Fruit fly (Drosophila melanogaster) whole organism, embryonic: ENCODE results near the gene Svil.
A peak's percentile ranks its signal among the peaks of the same experiment; 100 is the strongest.

Experiments
- B-H1 ChIP-seq: fragments of 200-800 bp; sonication (Bioruptor generic); IDR thresholded peaks from 3 replicates; pipeline ENCODE4 v1.3.6; 2022; ENCODE audit warnings: missing biosample characterization, missing genetic modification characterization
- Bteb2 ChIP-seq: fragments of 200-800 bp; sonication (Bioruptor generic); optimal IDR thresholded peaks from 2 replicates; lab custom pipeline; 2016; ENCODE audit warnings: missing biosample characterization, missing genetic modification characterization
- CG11085 ChIP-seq: fragments of 200-800 bp; sonication (Bioruptor generic); IDR thresholded peaks from 2 replicates; pipeline ENCODE4 v1.3.6; 2022; ENCODE audit warnings: missing biosample characterization, missing genetic modification characterization
- CG11398 ChIP-seq: fragments of 200-800 bp; sonication (Bioruptor generic); optimal IDR thresholded peaks from 2 replicates; lab custom pipeline; 2016; ENCODE audit warnings: missing biosample characterization, missing genetic modification characterization
- CG11723 ChIP-seq: fragments of 200-800 bp; sonication (Bioruptor generic); optimal IDR thresholded peaks from 2 replicates; lab custom pipeline; 2017; ENCODE audit warnings: missing biosample characterization, mild to moderate bottlenecking, missing genetic modification characterization
- CG14441 ChIP-seq: fragments of 200-800 bp; sonication (Bioruptor generic); IDR thresholded peaks from 2 replicates; pipeline ENCODE4 v1.3.6; 2022; ENCODE audit warnings: missing biosample characterization, missing genetic modification characterization
- CG17328 ChIP-seq: fragments of 200-800 bp; sonication (Bioruptor generic); IDR thresholded peaks from 2 replicates; pipeline ENCODE4 v1.3.6; 2022; ENCODE audit warnings: missing biosample characterization, missing genetic modification characterization
- CG17568 ChIP-seq: fragments of 200-800 bp; sonication (Bioruptor generic); optimal IDR thresholded peaks from 2 replicates; lab custom pipeline; 2018; ENCODE audit warnings: missing biosample characterization, mild to moderate bottlenecking, missing genetic modification characterization, moderate library complexity
- CG18599 ChIP-seq: fragments of 200-800 bp; sonication (Bioruptor generic); optimal IDR thresholded peaks from 3 replicates; lab custom pipeline; 2017; ENCODE audit warnings: missing biosample characterization, missing genetic modification characterization, mild to moderate bottlenecking, moderate library complexity, missing genetic modification reagents
- CG2678 ChIP-seq: fragments of 200-800 bp; sonication (Bioruptor generic); optimal IDR thresholded peaks from 3 replicates; lab custom pipeline; 2019; ENCODE audit warnings: missing biosample characterization, mild to moderate bottlenecking, missing genetic modification characterization, moderate library complexity
- CG2875 ChIP-seq: fragments of 200-800 bp; sonication (Bioruptor generic); optimal IDR thresholded peaks from 2 replicates; lab custom pipeline; 2017; ENCODE audit warnings: missing biosample characterization, mild to moderate bottlenecking, missing genetic modification characterization, missing genetic modification reagents
- CG2889 ChIP-seq: fragments of 200-800 bp; sonication (Bioruptor generic); IDR thresholded peaks from 3 replicates; pipeline ENCODE4 v1.3.6; 2022; ENCODE audit warnings: missing biosample characterization, missing genetic modification characterization
- CG3065 ChIP-seq: fragments of 200-800 bp; sonication (Bioruptor generic); optimal IDR thresholded peaks from 2 replicates; lab custom pipeline; 2016; ENCODE audit warnings: missing biosample characterization, missing genetic modification characterization
- CG34376 ChIP-seq: fragments of 200-800 bp; sonication (Bioruptor generic); optimal IDR thresholded peaks from 2 replicates; lab custom pipeline; 2018; ENCODE audit warnings: missing biosample characterization, mild to moderate bottlenecking, missing genetic modification characterization
- CG3838 ChIP-seq: fragments of 200-800 bp; sonication (Bioruptor generic); optimal IDR thresholded peaks from 3 replicates; lab custom pipeline; 2016; ENCODE audit warnings: missing biosample characterization, missing genetic modification characterization
- CG5245 ChIP-seq: fragments of 200-800 bp; sonication (Bioruptor generic); optimal IDR thresholded peaks from 3 replicates; lab custom pipeline; 2016; ENCODE audit warnings: missing biosample characterization, missing genetic modification characterization
- CG5953 ChIP-seq: fragments of 200-800 bp; sonication (Bioruptor generic); IDR thresholded peaks from 2 replicates; pipeline ENCODE4 v1.3.6; 2022; ENCODE audit warnings: missing biosample characterization, missing genetic modification characterization
- CG6813 ChIP-seq: fragments of 200-800 bp; sonication (Bioruptor generic); optimal IDR thresholded peaks from 2 replicates; lab custom pipeline; 2017; ENCODE audit warnings: missing biosample characterization, missing genetic modification characterization, mild to moderate bottlenecking, moderate library complexity, missing genetic modification reagents
- CG7556 ChIP-seq: fragments of 200-800 bp; sonication (Bioruptor generic); optimal IDR thresholded peaks from 2 replicates; lab custom pipeline; 2017; ENCODE audit warnings: missing biosample characterization, mild to moderate bottlenecking, missing genetic modification characterization
- Dip2 ChIP-seq: fragments of 200-800 bp; sonication (Bioruptor generic); IDR thresholded peaks from 2 replicates; pipeline ENCODE4 v1.3.6; 2022; ENCODE audit warnings: missing biosample characterization, missing genetic modification characterization
- Dip3 ChIP-seq: fragments of 200-800 bp; sonication (Bioruptor generic); optimal IDR thresholded peaks from 3 replicates; lab custom pipeline; 2016; ENCODE audit warnings: missing biosample characterization, missing genetic modification characterization
- Dref ChIP-seq: fragments of 200-800 bp; sonication (Bioruptor generic); IDR thresholded peaks from 2 replicates; pipeline ENCODE4 v1.3.6; 2022; ENCODE audit warnings: missing biosample characterization, missing genetic modification characterization
- Eip74EF ChIP-seq, 2 experiments: fragments of 200-800 bp in 1 of 2; fragments of >200 bp in 1 of 2; sonication (Bioruptor generic) in 1 of 2; optimal IDR thresholded peaks; 2 replicates each; lab custom pipeline; 2017 to 2019; ENCODE audit warnings: missing biosample characterization in 2 of 2, missing genetic modification characterization in 2 of 2, mild to moderate bottlenecking in 1 of 2, moderate library complexity in 1 of 2
- Ets65A ChIP-seq: fragments of 200-800 bp; sonication (Bioruptor generic); peaks from one replicate; lab custom pipeline; 2016; ENCODE audit warnings: missing biosample characterization, missing genetic modification characterization
- Ets97D ChIP-seq: fragments of 200-800 bp; sonication (Bioruptor generic); optimal IDR thresholded peaks from 3 replicates; lab custom pipeline; 2016; ENCODE audit warnings: missing biosample characterization, missing genetic modification characterization
- Fer3 ChIP-seq: fragments of 200-800 bp; sonication (Bioruptor generic); optimal IDR thresholded peaks from 2 replicates; lab custom pipeline; 2018; ENCODE audit warnings: missing biosample characterization, mild to moderate bottlenecking, missing genetic modification characterization, moderate library complexity
- Gug ChIP-seq: fragments of 200-800 bp; sonication (Bioruptor generic); IDR thresholded peaks from 4 replicates; pipeline ENCODE4 v1.3.6; 2022; ENCODE audit warnings: missing biosample characterization, missing genetic modification characterization
- Hr3 ChIP-seq: fragments of 200-800 bp; sonication (Bioruptor generic); optimal IDR thresholded peaks from 3 replicates; lab custom pipeline; 2016; ENCODE audit warnings: missing biosample characterization, missing genetic modification characterization
- Meics ChIP-seq: fragments of 200-800 bp; sonication (Bioruptor generic); optimal IDR thresholded peaks from 2 replicates; lab custom pipeline; 2017; ENCODE audit warnings: missing biosample characterization, mild to moderate bottlenecking, missing genetic modification characterization
- Pdp1 ChIP-seq, 2 experiments: fragments of 200-800 bp; sonication (Bioruptor generic); optimal IDR thresholded peaks; 3 replicates each; lab custom pipeline; 2016; ENCODE audit warnings: missing biosample characterization in 2 of 2, missing genetic modification characterization in 2 of 2, mild to moderate bottlenecking in 1 of 2, moderate library complexity in 1 of 2
- ash1 ChIP-seq: fragments of 200-800 bp; sonication (Bioruptor generic); optimal IDR thresholded peaks from 2 replicates; lab custom pipeline; 2018; ENCODE audit warnings: missing biosample characterization, mild to moderate bottlenecking, missing genetic modification characterization
- corto ChIP-seq: fragments of 200-800 bp; sonication (Bioruptor generic); optimal IDR thresholded peaks from 2 replicates; lab custom pipeline; 2016; ENCODE audit warnings: missing biosample characterization, mild to moderate bottlenecking, missing genetic modification characterization, moderate library complexity
- cwo ChIP-seq: fragments of 200-800 bp; sonication (Bioruptor generic); optimal IDR thresholded peaks from 3 replicates; lab custom pipeline; 2017; ENCODE audit warnings: missing biosample characterization, missing genetic modification characterization, mild to moderate bottlenecking, moderate library complexity, missing genetic modification reagents
- dan ChIP-seq: fragments of 200-800 bp; sonication (Bioruptor generic); IDR thresholded peaks from 2 replicates; pipeline ENCODE4 v1.3.6; 2022; ENCODE audit warnings: missing biosample characterization, missing genetic modification characterization
- danr ChIP-seq: fragments of 200-800 bp; sonication (Bioruptor generic); IDR thresholded peaks from 2 replicates; pipeline ENCODE4 v1.3.6; 2022; ENCODE audit warnings: missing biosample characterization, missing genetic modification characterization
- disco-r ChIP-seq: fragments of 200-800 bp; sonication (Bioruptor generic); optimal IDR thresholded peaks from 2 replicates; lab custom pipeline; 2016; ENCODE audit warnings: missing biosample characterization, missing genetic modification characterization
- dysf ChIP-seq: fragments of 200-800 bp; sonication (Bioruptor generic); IDR thresholded peaks from 3 replicates; pipeline ENCODE4 v1.3.6; 2022; ENCODE audit warnings: missing biosample characterization, missing genetic modification characterization
- emc ChIP-seq: fragments of 200-800 bp; sonication (Bioruptor generic); optimal IDR thresholded peaks from 2 replicates; lab custom pipeline; 2016; ENCODE audit warnings: missing biosample characterization, missing genetic modification characterization
- en ChIP-seq: fragments of 200-800 bp; sonication (Bioruptor generic); optimal IDR thresholded peaks from 2 replicates; lab custom pipeline; 2016; ENCODE audit warnings: missing biosample characterization, missing genetic modification characterization
- esg ChIP-seq: fragments of 200-800 bp; sonication (Bioruptor generic); conservative IDR thresholded peaks from 2 replicates; pipeline ENCODE4 v1.3.6; 2022; ENCODE audit warnings: missing biosample characterization, missing genetic modification characterization
- gfzf ChIP-seq: fragments of 200-800 bp; sonication (Bioruptor generic); optimal IDR thresholded peaks from 2 replicates; lab custom pipeline; 2016; ENCODE audit warnings: missing biosample characterization, mild to moderate bottlenecking, missing genetic modification characterization, moderate library complexity
- grn ChIP-seq: fragments of 200-800 bp; sonication (Bioruptor generic); optimal IDR thresholded peaks from 3 replicates; lab custom pipeline; 2017; ENCODE audit warnings: missing biosample characterization, missing genetic modification characterization
- insv ChIP-seq, 2 experiments: fragments of 200-800 bp; sonication (Bioruptor generic); optimal IDR thresholded peaks; 3 replicates each; lab custom pipeline; 2016 to 2018; ENCODE audit warnings: missing biosample characterization in 2 of 2, missing genetic modification characterization in 2 of 2
- lab ChIP-seq: fragments of 200-800 bp; sonication (Bioruptor generic); optimal IDR thresholded peaks from 3 replicates; lab custom pipeline; 2017; ENCODE audit warnings: missing biosample characterization, missing genetic modification characterization, mild to moderate bottlenecking, moderate library complexity, missing genetic modification reagents
- pan ChIP-seq, 4 experiments: fragments of >200 bp in 3 of 4; fragments of 200-800 bp in 1 of 4; sonication (Bioruptor generic) in 1 of 4; optimal IDR thresholded peaks in 3 of 4; IDR thresholded peaks in 1 of 4; 2 replicates each; pipeline versions ENCODE4 v1.3.6 to Lab custom; 2017 to 2022; ENCODE audit warnings: missing biosample characterization in 2 of 4, missing genetic modification characterization in 2 of 4, mixed read lengths in 1 of 4
- sens-2 ChIP-seq: fragments of 200-800 bp; sonication (Bioruptor generic); IDR thresholded peaks from 2 replicates; pipeline ENCODE4 v1.3.6; 2022; ENCODE audit warnings: missing biosample characterization, missing genetic modification characterization
- slp2 ChIP-seq: fragments of 200-800 bp; sonication (Bioruptor generic); optimal IDR thresholded peaks from 2 replicates; lab custom pipeline; 2016; ENCODE audit warnings: missing biosample characterization, missing genetic modification characterization
- sqz ChIP-seq: fragments of 200-800 bp; sonication (Bioruptor generic); optimal IDR thresholded peaks from 3 replicates; lab custom pipeline; 2018; ENCODE audit warnings: missing biosample characterization, mild to moderate bottlenecking, missing genetic modification characterization
- sr ChIP-seq: fragments of 200-800 bp; sonication (Bioruptor generic); IDR thresholded peaks from 3 replicates; pipeline ENCODE4 v1.3.6; 2022; ENCODE audit warnings: missing biosample characterization, missing genetic modification characterization
- unpg ChIP-seq: fragments of 200-800 bp; sonication (Bioruptor generic); optimal IDR thresholded peaks from 3 replicates; lab custom pipeline; 2018; ENCODE audit warnings: missing biosample characterization, mild to moderate bottlenecking, missing genetic modification characterization, moderate library complexity
- vvl ChIP-seq: fragments of 200-800 bp; sonication (Bioruptor generic); IDR thresholded peaks from 2 replicates; pipeline ENCODE4 v1.3.6; 2022; ENCODE audit warnings: missing biosample characterization, missing genetic modification characterization
- yki ChIP-seq: fragments of >200 bp; optimal IDR thresholded peaks from 3 replicates; lab custom pipeline; 2018

Gene Svil

dm6 chr3L:2469660-2470059 is 92.2 kb downstream of the Svil start (continued):
- peak; percentile 53 for TF ChIP-seq CG18599 (GFP tag; lab: Kevin White, UChicago)
- no peak for TF ChIP-seq CG7556 (GFP tag; lab: Kevin White, UChicago)
- TF ChIP-seq disco-r = no peak
- TF ChIP-seq Ets97D (GFP tag; lab: Kevin White, UChicago) = no peak
- peak; percentile 30 for TF ChIP-seq CG2678 (tag; lab: Kevin White, UChicago)
- TF ChIP-seq Dip2 (GFP tag; lab: Robert Waterston, UW) = no peak
- TF ChIP-seq slp2 (GFP tag; lab: Kevin White, UChicago) = no peak
- no peak for TF ChIP-seq vvl (GFP tag; lab: Robert Waterston, UW)
- TF ChIP-seq CG5953 = no peak
- no peak for TF ChIP-seq CG11398 (GFP tag; lab: Kevin White, UChicago)
- TF ChIP-seq B-H1 (GFP tag; lab: Robert Waterston, UW) = no peak
- no peak for TF ChIP-seq Bteb2 (GFP tag; lab: Kevin White, UChicago)
- peak; percentile 18 for TF ChIP-seq Meics (GFP tag; lab: Kevin White, UChicago)
- TF ChIP-seq Gug = no peak
- no peak for TF ChIP-seq grn (GFP tag; lab: Kevin White, UChicago)
- TF ChIP-seq Ets65A (GFP tag; lab: Kevin White, UChicago) = peak; percentile 88
- TF ChIP-seq CG11723 (GFP tag; lab: Kevin White, UChicago) = no peak
- no peak for TF ChIP-seq CG3065 (GFP tag; lab: Kevin White, UChicago)
- no peak for TF ChIP-seq CG5245 (GFP tag; lab: Kevin White, UChicago)
- TF ChIP-seq CG17568 (GFP tag; lab: Kevin White, UChicago) = peak; percentile 56
- TF ChIP-seq dan = no peak
- TF ChIP-seq sens-2 (GFP tag; lab: Robert Waterston, UW) = no peak
- TF ChIP-seq ash1 (GFP tag; lab: Kevin White, UChicago) = no peak
- TF ChIP-seq en (GFP tag; lab: Kevin White, UChicago) = no peak
- no peak for TF ChIP-seq sqz
- TF ChIP-seq CG2875 (GFP tag; lab: Kevin White, UChicago) = no peak
- no peak for TF ChIP-seq CG11085 (GFP tag; lab: Robert Waterston, UW)
- no peak for TF ChIP-seq unpg (GFP tag; lab: Kevin White, UChicago)
- peak in 1 of 2 experiments; percentile 37 for TF ChIP-seq Pdp1 (GFP tag; optimal IDR thresholded peaks at IDR 0.05; lab: Kevin White, UChicago)
- TF ChIP-seq CG3838 (GFP tag; lab: Kevin White, UChicago) = no peak
- TF ChIP-seq Hr3 (GFP tag; lab: Kevin White, UChicago) = no peak
- no peak for TF ChIP-seq Dip3 (GFP tag; lab: Kevin White, UChicago)
- no peak for TF ChIP-seq Dref (GFP tag; lab: Robert Waterston, UW)
- TF ChIP-seq emc (GFP tag; lab: Kevin White, UChicago) = no peak
- TF ChIP-seq dysf = no peak
- TF ChIP-seq sr (GFP tag; lab: Robert Waterston, UW) = no peak
- TF ChIP-seq cwo (GFP tag; lab: Kevin White, UChicago) = no peak
- no peak for TF ChIP-seq CG14441 (GFP tag; lab: Robert Waterston, UW)
- no peak for TF ChIP-seq Eip74EF (GFP tag; optimal IDR thresholded peaks at IDR 0.05; lab: Kevin White, UChicago)
- TF ChIP-seq Fer3 (tag; lab: Kevin White, UChicago) = no peak
- no peak for TF ChIP-seq CG34376
- no peak for TF ChIP-seq CG17328 (GFP tag; lab: Robert Waterston, UW)
- no peak for TF ChIP-seq danr (GFP tag; lab: Robert Waterston, UW)
- no peak for TF ChIP-seq insv (GFP tag; optimal IDR thresholded peaks at IDR 0.05; lab: Kevin White, UChicago)
- TF ChIP-seq gfzf = no peak
- peak; percentile 52 for TF ChIP-seq lab (GFP tag; lab: Kevin White, UChicago)
- TF ChIP-seq esg (GFP tag; lab: Robert Waterston, UW) = no peak
- no peak for TF ChIP-seq pan (optimal IDR thresholded peaks at IDR 0.05; lab: Kevin White, UChicago)
- no peak for TF ChIP-seq pan (GFP tag; optimal IDR thresholded peaks at IDR 0.05 in 1 of 2, IDR thresholded peaks at IDR 0.05 in 1 of 2)
- TF ChIP-seq corto (GFP tag; lab: Kevin White, UChicago) = no peak
- no peak for TF ChIP-seq yki (lab: Kevin White, UChicago)
- peak; percentile 18 for TF ChIP-seq CG6813
- no peak for TF ChIP-seq CG2889 (GFP tag; lab: Robert Waterston, UW)
